Worm (Caenorhabditis elegans): ENCODE measurements around the gene glb-20.

glb-20 gene

DNA sequence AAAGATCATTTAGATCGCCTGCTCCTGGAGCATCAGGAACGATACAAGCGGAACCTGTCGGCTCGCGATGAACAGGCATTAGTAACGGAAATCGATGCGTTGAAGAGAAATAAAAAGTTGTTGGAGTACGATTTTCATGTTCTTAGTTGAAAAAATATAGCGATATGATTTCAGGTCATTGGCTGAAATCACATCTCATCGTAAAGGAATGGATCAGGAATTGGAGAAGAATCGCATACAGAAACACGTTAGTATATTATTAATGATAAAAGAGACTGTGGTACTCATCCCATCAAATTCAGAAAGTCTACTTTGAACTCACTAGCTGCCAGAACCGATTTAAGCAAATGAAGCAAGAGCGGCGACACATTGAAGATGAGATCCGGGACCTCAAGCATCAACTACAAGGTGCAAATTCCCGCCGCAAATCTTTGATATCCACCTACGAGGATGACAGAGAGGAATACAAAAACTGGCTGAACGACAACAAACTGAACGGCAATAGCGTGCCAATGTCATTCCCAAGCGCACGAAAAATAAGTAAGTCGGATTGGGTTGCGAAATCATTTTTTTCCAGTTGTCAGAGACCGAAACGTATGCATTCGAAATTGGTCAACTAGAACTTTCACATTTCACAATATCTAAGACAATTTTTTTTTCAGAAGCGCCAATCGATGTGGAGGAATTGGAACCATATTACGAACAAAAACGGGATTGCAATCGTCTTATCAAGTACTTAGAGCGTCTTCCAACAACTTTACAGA, 25.8 kb downstream of the glb-20 start:
- TF ChIP-seq tbx-37 (GFP tag; conservative IDR thresholded peaks at IDR 0.05) (no peak), hmg-4 (GFP tag; optimal IDR thresholded peaks at IDR 0.05) (no peak), ets-7 (tag; optimal IDR thresholded peaks at IDR 0.05) (no peak), tbx-11 (GFP tag; IDR thresholded peaks at IDR 0.05) (no peak), scrt-1 (GFP tag; IDR thresholded peaks at IDR 0.05) (no peak), B0310.2 (tag; optimal IDR thresholded peaks at IDR 0.05) (no peak), ceh-36 (tag; optimal IDR thresholded peaks at IDR 0.05) (no peak), tra-4 (tag; optimal IDR thresholded peaks at IDR 0.05) (no peak), hnd-1 (tag; optimal IDR thresholded peaks at IDR 0.05) (no peak), pes-1 (GFP tag; IDR thresholded peaks at IDR 0.05) (no peak), sea-1 (GFP tag; conservative IDR thresholded peaks at IDR 0.05) (no peak), hmbx-1 (tag; optimal IDR thresholded peaks at IDR 0.05) (no peak), ceh-13 (GFP tag; optimal IDR thresholded peaks at IDR 0.05) (no peak), ama-1 (optimal IDR thresholded peaks at IDR 0.05) (no peak), F13C5.2 (tag; optimal IDR thresholded peaks at IDR 0.05) (no peak), aly-1 (tag; optimal IDR thresholded peaks at IDR 0.05) (no peak), flt-1 (GFP tag; IDR thresholded peaks at IDR 0.05) (no peak)

DNA sequence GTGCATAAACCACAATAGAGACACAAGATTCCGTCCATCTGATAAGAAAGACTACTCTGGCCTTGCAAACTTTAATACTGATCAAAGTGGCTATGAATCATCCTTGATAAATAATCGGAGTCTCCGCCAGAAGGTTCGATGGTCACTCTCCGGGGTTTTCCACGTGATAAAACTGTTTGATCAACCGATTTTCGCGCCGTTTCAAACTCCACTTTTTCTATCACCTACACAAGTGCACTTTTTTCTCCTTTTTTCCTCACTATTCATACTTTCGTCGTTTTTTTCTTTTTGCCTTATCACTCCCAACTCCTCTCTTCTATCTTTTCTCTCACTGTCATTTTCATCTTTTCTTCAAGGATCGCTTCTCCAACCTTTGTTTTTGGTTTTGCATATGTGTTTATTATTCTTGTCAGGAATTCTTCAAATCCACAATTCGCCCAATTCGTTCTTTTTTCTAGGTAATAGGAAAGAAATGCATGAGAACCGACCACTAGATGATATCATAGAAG, 27.3 kb downstream of the glb-20 start, which contains the start of gene F18H3.4:
Gene F18H3.4 (plus strand): TSS at position 459 of the 509 bp plus-strand sequence.
- no peak for TF ChIP-seq flt-1 (GFP tag; IDR thresholded peaks at IDR 0.05)
- TF ChIP-seq tbx-37 (GFP tag; conservative IDR thresholded peaks at IDR 0.05), result no peak
- TF ChIP-seq ets-7 (tag; optimal IDR thresholded peaks at IDR 0.05), result no peak
- TF ChIP-seq tbx-11 (GFP tag; IDR thresholded peaks at IDR 0.05), result no peak
- TF ChIP-seq hmbx-1 (tag; optimal IDR thresholded peaks at IDR 0.05), result no peak
- no peak for TF ChIP-seq ceh-13 (GFP tag; optimal IDR thresholded peaks at IDR 0.05)

DNA sequence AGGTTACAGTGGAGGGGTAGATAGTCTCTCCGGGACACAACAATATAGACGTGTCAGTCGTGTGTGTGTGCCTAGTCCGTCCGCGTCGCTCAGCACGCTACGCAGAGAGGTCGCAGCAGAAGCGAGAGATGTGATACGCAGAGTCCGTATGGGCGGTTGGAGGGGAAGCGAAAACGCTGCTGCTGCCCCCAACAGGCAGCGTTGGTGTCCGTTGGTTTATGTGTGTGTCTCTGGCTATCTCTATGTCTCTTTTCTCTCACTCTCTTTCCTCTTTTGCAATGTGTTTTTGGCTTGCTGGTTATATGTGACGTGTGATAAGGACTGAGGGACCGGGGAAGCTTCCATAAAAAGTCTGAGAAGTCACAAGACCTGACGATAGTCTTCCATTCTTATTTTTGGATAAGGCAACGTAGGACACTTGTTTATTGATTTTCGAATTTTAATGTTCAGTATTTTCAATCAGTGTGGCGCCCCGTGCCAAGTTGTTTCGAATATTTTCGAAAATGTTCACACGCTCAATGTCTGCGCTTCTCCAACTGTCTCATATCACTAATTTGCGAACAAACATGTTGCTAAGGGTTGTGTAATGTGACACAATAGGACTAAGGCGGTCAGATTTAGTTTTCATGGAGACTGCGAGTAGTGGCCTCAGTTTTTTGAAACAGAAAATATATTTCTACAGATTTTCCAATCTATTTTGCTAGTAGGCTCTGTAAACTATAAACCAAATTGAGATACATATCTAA, 28.4 kb downstream of the glb-20 start, which contains the start of gene pab-2:
Gene pab-2 (minus strand): TSS at position 69 of the 746 bp plus-strand sequence.
- peak; percentile 87 for TF ChIP-seq hmg-4 (GFP tag; optimal IDR thresholded peaks at IDR 0.05)
- 0 out of 2 replicates have a peak, but pooled peaks have one; percentile 43 for TF ChIP-seq scrt-1 (GFP tag; IDR thresholded peaks at IDR 0.05)
- TF ChIP-seq hnd-1 (tag; optimal IDR thresholded peaks at IDR 0.05), result no peak
- TF ChIP-seq ama-1 (optimal IDR thresholded peaks at IDR 0.05), result no peak
- TF ChIP-seq F13C5.2 (tag; optimal IDR thresholded peaks at IDR 0.05), result peak; percentile 69
- peak; percentile 72 for TF ChIP-seq aly-1 (tag; optimal IDR thresholded peaks at IDR 0.05)
- no peak for TF ChIP-seq tbx-37 (GFP tag; conservative IDR thresholded peaks at IDR 0.05)
- no peak for TF ChIP-seq ceh-36 (tag; optimal IDR thresholded peaks at IDR 0.05)
- peak; percentile 44 for TF ChIP-seq ets-7 (tag; optimal IDR thresholded peaks at IDR 0.05)
- no peak for TF ChIP-seq B0310.2 (tag; optimal IDR thresholded peaks at IDR 0.05)
- TF ChIP-seq ceh-13 (GFP tag; optimal IDR thresholded peaks at IDR 0.05), result no peak
- no peak for TF ChIP-seq tbx-11 (GFP tag; IDR thresholded peaks at IDR 0.05)
- no peak for TF ChIP-seq tra-4 (tag; optimal IDR thresholded peaks at IDR 0.05)
- peak; percentile 48; the same call in 1 of the 2 replicates for TF ChIP-seq pes-1 (GFP tag; IDR thresholded peaks at IDR 0.05)
- TF ChIP-seq flt-1 (GFP tag; IDR thresholded peaks at IDR 0.05), result peak; percentile 24; the same call in 1 of the 2 replicates
- no peak for TF ChIP-seq hmbx-1 (tag; optimal IDR thresholded peaks at IDR 0.05)

DNA sequence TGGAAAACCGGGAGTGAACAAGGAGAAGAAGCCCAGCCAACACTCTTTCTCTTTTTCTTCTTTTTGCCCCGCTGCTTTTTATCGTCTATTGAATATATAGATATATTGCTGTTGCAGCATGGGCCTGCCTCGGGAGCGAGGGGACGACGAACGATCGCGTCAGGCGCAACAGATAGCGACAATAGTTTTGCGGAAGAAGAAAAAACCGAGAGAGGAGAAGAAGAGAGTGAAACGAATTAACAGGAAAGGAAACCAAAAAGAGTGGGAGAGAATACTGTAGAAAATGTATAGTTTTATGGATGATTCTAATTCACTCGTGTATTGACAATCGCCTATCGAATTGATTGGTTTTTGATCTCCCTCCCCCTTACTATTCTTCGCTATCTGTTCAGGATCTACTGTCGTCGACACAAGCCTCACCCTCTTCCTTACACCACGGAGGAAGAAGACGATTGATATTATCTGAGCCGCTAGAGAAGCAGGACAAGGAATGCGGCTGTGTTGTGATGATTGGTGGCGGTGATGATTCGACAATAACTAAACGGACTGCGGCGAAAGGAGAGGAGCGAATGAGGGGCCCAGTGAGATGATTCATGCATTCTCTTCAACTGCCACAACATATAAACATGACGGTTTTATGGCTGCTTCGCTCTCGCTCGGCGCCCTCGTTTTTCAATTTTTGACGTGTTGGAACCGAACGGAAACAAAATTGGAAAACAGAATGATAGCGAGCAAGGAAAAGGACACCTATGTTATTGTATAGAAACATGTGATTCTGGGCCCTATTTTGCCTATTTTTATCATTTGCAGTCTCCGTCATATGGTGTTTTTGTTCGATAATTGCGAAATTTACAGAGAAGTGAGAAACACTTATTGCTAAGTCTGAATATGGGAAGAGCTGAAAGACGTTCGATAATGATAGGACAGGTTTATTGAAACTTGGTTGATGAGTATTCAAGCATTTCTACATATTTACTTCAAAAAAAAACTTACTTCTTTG, 29.4 kb downstream of the glb-20 start:
- TF ChIP-seq hnd-1 (tag; optimal IDR thresholded peaks at IDR 0.05) (no peak), ceh-36 (tag; optimal IDR thresholded peaks at IDR 0.05) (no peak)

DNA sequence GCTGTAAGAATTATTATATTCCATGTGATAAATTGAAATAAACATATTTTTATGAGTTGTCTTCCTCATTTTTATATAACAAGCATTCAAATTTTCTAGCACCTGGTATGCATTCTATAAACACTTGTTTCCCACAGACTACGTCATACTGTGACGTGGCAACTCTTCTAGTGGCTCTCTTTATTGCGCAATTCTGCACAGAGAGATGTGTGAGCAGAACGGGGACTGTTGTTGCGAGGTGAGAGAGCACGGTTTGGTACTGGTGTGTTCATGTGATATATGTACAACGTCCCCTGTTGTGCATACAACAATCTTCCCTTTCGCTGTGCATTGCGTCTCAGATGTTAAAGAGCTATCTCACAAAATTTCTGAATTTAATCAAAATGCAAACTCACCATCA, 30.9 kb downstream of the glb-20 start:
- no peak for TF ChIP-seq pes-1 (GFP tag; IDR thresholded peaks at IDR 0.05)
- TF ChIP-seq tbx-11 (GFP tag; IDR thresholded peaks at IDR 0.05), result no peak
- TF ChIP-seq hmg-4 (GFP tag; optimal IDR thresholded peaks at IDR 0.05), result no peak
- no peak for TF ChIP-seq hmbx-1 (tag; optimal IDR thresholded peaks at IDR 0.05)
- TF ChIP-seq ets-7 (tag; optimal IDR thresholded peaks at IDR 0.05), result no peak
- no peak for TF ChIP-seq tbx-37 (GFP tag; conservative IDR thresholded peaks at IDR 0.05)
- TF ChIP-seq tra-4 (tag; optimal IDR thresholded peaks at IDR 0.05), result no peak
- no peak for TF ChIP-seq ama-1 (optimal IDR thresholded peaks at IDR 0.05)
- TF ChIP-seq aly-1 (tag; optimal IDR thresholded peaks at IDR 0.05), result no peak
- TF ChIP-seq hnd-1 (tag; optimal IDR thresholded peaks at IDR 0.05), result no peak
- TF ChIP-seq F13C5.2 (tag; optimal IDR thresholded peaks at IDR 0.05), result no peak
- TF ChIP-seq flt-1 (GFP tag; IDR thresholded peaks at IDR 0.05), result no peak
- no peak for TF ChIP-seq ceh-13 (GFP tag; optimal IDR thresholded peaks at IDR 0.05)
- TF ChIP-seq scrt-1 (GFP tag; IDR thresholded peaks at IDR 0.05), result no peak
- TF ChIP-seq ceh-36 (tag; optimal IDR thresholded peaks at IDR 0.05), result no peak
- TF ChIP-seq B0310.2 (tag; optimal IDR thresholded peaks at IDR 0.05), result no peak
